Fruit fly (Drosophila melanogaster) Kc167 (cell line): ENCODE measurements around the gene CG17928.

Experiments
- Myc ChIP-seq: fragments of >200 bp; optimal IDR thresholded peaks from 2 replicates; lab custom pipeline; 2017; ENCODE audit warnings: missing external identifiers
- h ChIP-seq: fragments of >200 bp; optimal IDR thresholded peaks from 3 replicates; lab custom pipeline; 2018; ENCODE audit warnings: missing external identifiers
- insv ChIP-seq: fragments of >200 bp; optimal IDR thresholded peaks from 3 replicates; lab custom pipeline; 2018; ENCODE audit warnings: missing external identifiers
- psq ChIP-seq: fragments of >200 bp; optimal IDR thresholded peaks from 2 replicates; lab custom pipeline; 2017; ENCODE audit warnings: missing external identifiers
- ttk ChIP-seq: sonication (Bioruptor generic); optimal IDR thresholded peaks from 2 replicates; lab custom pipeline; 2017; ENCODE audit warnings: missing external identifiers

dm6 chr2L:16816750-16817087 lies 25.4 kb downstream of the CG17928 start:
- TF ChIP-seq psq (lab: Kevin White, UChicago), result no peak
- no peak for TF ChIP-seq Myc (lab: Kevin White, UChicago)
- TF ChIP-seq insv (lab: Kevin White, UChicago), result no peak
- no peak for TF ChIP-seq h (lab: Kevin White, UChicago)
- no peak for TF ChIP-seq ttk
